Fruit fly (Drosophila melanogaster) whole organism, adult: ENCODE measurements around the gene CG15514.

Experiments
- CG11617 ChIP-seq: fragments of 200-800 bp; sonication (Bioruptor generic); optimal IDR thresholded peaks from 2 replicates; lab custom pipeline; 2017; ENCODE audit warnings: mild to moderate bottlenecking, missing biosample characterization, missing genetic modification reagents, missing genetic modification characterization
- CG12768 ChIP-seq: fragments of 200-800 bp; sonication (Bioruptor generic); optimal IDR thresholded peaks from 2 replicates; lab custom pipeline; 2017; ENCODE audit warnings: missing biosample characterization, missing genetic modification characterization, mild to moderate bottlenecking, moderate library complexity, missing genetic modification reagents
- CG14711 ChIP-seq: fragments of 200-800 bp; sonication (Bioruptor generic); optimal IDR thresholded peaks from 2 replicates; lab custom pipeline; 2018; ENCODE audit warnings: missing biosample characterization, mild to moderate bottlenecking, missing genetic modification characterization, moderate library complexity
- CG1620 ChIP-seq: fragments of 200-800 bp; sonication (Bioruptor generic); optimal IDR thresholded peaks from 2 replicates; lab custom pipeline; 2016; ENCODE audit warnings: missing biosample characterization, missing genetic modification characterization
- CG33017 ChIP-seq: fragments of 200-800 bp; sonication (Bioruptor generic); optimal IDR thresholded peaks from 2 replicates; lab custom pipeline; 2018; ENCODE audit warnings: missing biosample characterization, mild to moderate bottlenecking, missing genetic modification characterization, moderate library complexity
- CG5204 ChIP-seq: fragments of 200-800 bp; sonication (Bioruptor generic); optimal IDR thresholded peaks from 2 replicates; lab custom pipeline; 2016; ENCODE audit warnings: missing biosample characterization, missing genetic modification characterization
- CG7045 ChIP-seq: fragments of 200-800 bp; sonication (Bioruptor generic); optimal IDR thresholded peaks from 2 replicates; lab custom pipeline; 2017; ENCODE audit warnings: missing biosample characterization, mild to moderate bottlenecking, missing genetic modification characterization
- CG7101 ChIP-seq: fragments of 200-800 bp; sonication (Bioruptor generic); optimal IDR thresholded peaks from 2 replicates; lab custom pipeline; 2018; ENCODE audit warnings: missing biosample characterization, mild to moderate bottlenecking, missing genetic modification characterization, moderate library complexity
- Clk ChIP-seq: fragments of 200-800 bp; sonication (Bioruptor generic); optimal IDR thresholded peaks from 2 replicates; lab custom pipeline; 2017; ENCODE audit warnings: missing biosample characterization, missing genetic modification characterization
- Crg-1 ChIP-seq: fragments of 200-800 bp; sonication (Bioruptor generic); optimal IDR thresholded peaks from 2 replicates; lab custom pipeline; 2016; ENCODE audit warnings: missing biosample characterization, missing genetic modification characterization
- Hr96 ChIP-seq: fragments of 200-800 bp; sonication (Bioruptor generic); optimal IDR thresholded peaks from 2 replicates; lab custom pipeline; 2016; ENCODE audit warnings: missing biosample characterization, missing genetic modification characterization
- Mnt ChIP-seq: fragments of 200-800 bp; sonication (Bioruptor generic); optimal IDR thresholded peaks from 2 replicates; lab custom pipeline; 2016; ENCODE audit warnings: missing biosample characterization, mild to moderate bottlenecking, missing genetic modification characterization
- bab1 ChIP-seq: fragments of 200-800 bp; sonication (Bioruptor generic); optimal IDR thresholded peaks from 3 replicates; lab custom pipeline; 2019; ENCODE audit warnings: missing biosample characterization, mild to moderate bottlenecking, missing genetic modification characterization, moderate library complexity
- cic ChIP-seq: fragments of 200-800 bp; sonication (Bioruptor generic); optimal IDR thresholded peaks from 2 replicates; lab custom pipeline; 2017; ENCODE audit warnings: missing biosample characterization, mild to moderate bottlenecking, missing genetic modification characterization, moderate library complexity
- cnc ChIP-seq, 2 experiments: fragments of >200 bp; optimal IDR thresholded peaks; 2 replicates each; lab custom pipeline; 2017
- kay ChIP-seq: fragments of 200-800 bp; sonication (Bioruptor generic); peaks from one replicate; lab custom pipeline; 2016; ENCODE audit warnings: missing biosample characterization, missing genetic modification characterization, borderline replicate concordance
- ovo ChIP-seq: fragments of 200-800 bp; sonication (Bioruptor generic); optimal IDR thresholded peaks from 2 replicates; lab custom pipeline; 2016; ENCODE audit warnings: missing biosample characterization, missing genetic modification characterization
- pad ChIP-seq: fragments of 200-800 bp; sonication (Bioruptor generic); optimal IDR thresholded peaks from 3 replicates; lab custom pipeline; 2017; ENCODE audit warnings: missing biosample characterization, missing genetic modification characterization, mild to moderate bottlenecking, moderate library complexity, missing genetic modification reagents
- tj ChIP-seq: fragments of 200-800 bp; sonication (Bioruptor generic); optimal IDR thresholded peaks from 3 replicates; lab custom pipeline; 2017; ENCODE audit warnings: missing biosample characterization, mild to moderate bottlenecking, missing genetic modification characterization, moderate library complexity
- toe ChIP-seq: fragments of 200-800 bp; sonication (Bioruptor generic); optimal IDR thresholded peaks from 2 replicates; lab custom pipeline; 2016; ENCODE audit warnings: missing biosample characterization, missing genetic modification characterization

The CG15514 gene

dm6 chr3R:29829228-29829786 lies 32.0 kb downstream of the CG15514 start:
- TF ChIP-seq CG12768 (GFP tag; lab: Kevin White, UChicago) (no peak), CG14711 (tag; lab: Kevin White, UChicago) (no peak), Crg-1 (GFP tag; lab: Kevin White, UChicago) (no peak), bab1 (GFP tag; lab: Kevin White, UChicago) (no peak), CG33017 (tag; lab: Kevin White, UChicago) (no peak)

- TF ChIP-seq CG5204 (GFP tag; lab: Kevin White, UChicago) (no peak), CG14711 (tag; lab: Kevin White, UChicago) (no peak), CG7045 (GFP tag; lab: Kevin White, UChicago) (no peak), toe (GFP tag; lab: Kevin White, UChicago) (no peak), CG12768 (GFP tag; lab: Kevin White, UChicago) (no peak), CG7101 (tag; lab: Kevin White, UChicago) (no peak), cnc (optimal IDR thresholded peaks at IDR 0.05; lab: Kevin White, UChicago) (no peak), kay (GFP tag; lab: Kevin White, UChicago) (no peak), CG11617 (GFP tag; lab: Kevin White, UChicago) (no peak), cic (GFP tag; lab: Kevin White, UChicago) (no peak), CG1620 (no peak), pad (GFP tag; lab: Kevin White, UChicago) (no peak), ovo (GFP tag; lab: Kevin White, UChicago) (no peak), Clk (GFP tag; lab: Kevin White, UChicago) (no peak), tj (no peak), bab1 (GFP tag; lab: Kevin White, UChicago) (no peak), Hr96 (GFP tag; lab: Kevin White, UChicago) (no peak), Mnt (GFP tag; lab: Kevin White, UChicago) (no peak)
Observed at dm6 chr3R:29818434-29819268, 42.6 kb downstream of the CG15514 start, which contains the start of gene neo. TSS of gene neo (plus strand) at chr3R:29819131.

- no peak for TF ChIP-seq cnc (optimal IDR thresholded peaks at IDR 0.05; lab: Kevin White, UChicago)
- TF ChIP-seq Crg-1 (GFP tag; lab: Kevin White, UChicago), result no peak
- no peak for TF ChIP-seq CG12768 (GFP tag; lab: Kevin White, UChicago)
- TF ChIP-seq CG1620, result no peak
- TF ChIP-seq bab1 (GFP tag; lab: Kevin White, UChicago), result no peak
- no peak for TF ChIP-seq Hr96 (GFP tag; lab: Kevin White, UChicago)
Observed at dm6 chr3R:29817664-29818063, 43.6 kb downstream of the CG15514 start, which contains the start of gene CG7829. TSS of gene CG7829 (minus strand) at chr3R:29817764.

- TF ChIP-seq kay (GFP tag; lab: Kevin White, UChicago) (no peak), tj (no peak), cic (GFP tag; lab: Kevin White, UChicago) (no peak), Hr96 (GFP tag; lab: Kevin White, UChicago) (no peak), Clk (GFP tag; lab: Kevin White, UChicago) (no peak)
Observed at dm6 chr3R:29816266-29816665, 45.0 kb downstream of the CG15514 start, which contains the start of gene Vps16B. TSS of gene Vps16B (minus strand) at chr3R:29816451.
